Fruit fly (Drosophila melanogaster): ENCODE data around the gene CG5104.

DNA sequence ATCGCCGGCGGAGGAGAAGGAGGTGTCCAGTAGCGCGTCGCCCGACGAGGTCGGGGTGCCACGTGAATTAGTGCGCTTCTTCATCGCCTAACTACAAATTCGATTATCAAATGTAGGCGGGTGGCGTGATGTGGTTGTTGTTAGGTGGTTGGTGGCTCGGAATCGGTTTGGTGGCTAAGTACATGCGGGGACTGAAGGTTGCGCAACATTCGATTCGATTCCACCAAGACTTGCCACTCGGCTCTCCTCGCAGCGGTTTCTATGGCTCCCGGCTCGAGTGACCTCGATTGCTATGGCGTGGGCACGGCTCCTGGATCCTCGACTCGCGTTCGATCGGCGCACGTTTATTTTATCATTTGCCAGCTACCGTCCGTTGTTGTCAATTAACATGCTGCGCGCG lies 4.9 kb downstream of the CG5104 start:
- no peak for TF ChIP-seq Myc (optimal IDR thresholded peaks at IDR 0.05)
- TF ChIP-seq foxo (GFP tag; optimal IDR thresholded peaks at IDR 0.05): no peak
- no peak for TF ChIP-seq OdsH (GFP tag; optimal IDR thresholded peaks at IDR 0.05)
- no peak for TF ChIP-seq Hnf4 (GFP tag; optimal IDR thresholded peaks at IDR 0.05)
- no peak for TF ChIP-seq sv (GFP tag; optimal IDR thresholded peaks at IDR 0.05)
- no peak for TF ChIP-seq br (GFP tag; optimal IDR thresholded peaks at IDR 0.05)
- no peak for TF ChIP-seq dmrt93B (GFP tag; optimal IDR thresholded peaks at IDR 0.05)
- no peak for TF ChIP-seq Hr78 (GFP tag; optimal IDR thresholded peaks at IDR 0.05)
- TF ChIP-seq ey (GFP tag; optimal IDR thresholded peaks at IDR 0.05): no peak
- TF ChIP-seq psq (GFP tag; optimal IDR thresholded peaks at IDR 0.05): no peak
- TF ChIP-seq CG9705 (GFP tag; optimal IDR thresholded peaks at IDR 0.05): no peak
- TF ChIP-seq woc (GFP tag; optimal IDR thresholded peaks at IDR 0.05): no peak
- TF ChIP-seq Mio (GFP tag; optimal IDR thresholded peaks at IDR 0.05): no peak
- no peak for TF ChIP-seq dsf (GFP tag; optimal IDR thresholded peaks at IDR 0.05; ENCODE audit: borderline replicate concordance)
